Fruit fly (Drosophila melanogaster) whole organism, embryonic: Measurements from ENCODE around the gene CG7519.
A peak's percentile ranks its signal among the peaks of the same experiment; 100 is the strongest.

Experiments
- Antp ChIP-seq: fragments of 200-800 bp; sonication (Bioruptor generic); optimal IDR thresholded peaks from 3 replicates; lab custom pipeline; 2016; ENCODE audit warnings: missing biosample characterization, missing genetic modification characterization
- B-H2 ChIP-seq: fragments of 200-800 bp; sonication (Bioruptor generic); optimal IDR thresholded peaks from 2 replicates; lab custom pipeline; 2018; ENCODE audit warnings: missing biosample characterization, mild to moderate bottlenecking, missing genetic modification characterization
- Bteb2 ChIP-seq: fragments of 200-800 bp; sonication (Bioruptor generic); optimal IDR thresholded peaks from 2 replicates; lab custom pipeline; 2016; ENCODE audit warnings: missing biosample characterization, missing genetic modification characterization
- CG10366 ChIP-seq: fragments of 200-800 bp; sonication (Bioruptor generic); IDR thresholded peaks from 2 replicates; pipeline ENCODE4 v1.3.6; 2022; ENCODE audit warnings: missing biosample characterization, missing genetic modification characterization
- CG10543 ChIP-seq: fragments of 200-800 bp; sonication (Bioruptor generic); optimal IDR thresholded peaks from 3 replicates; lab custom pipeline; 2017; ENCODE audit warnings: missing biosample characterization, mild to moderate bottlenecking, missing genetic modification characterization, moderate library complexity
- CG10565 ChIP-seq: fragments of 200-800 bp; sonication (Bioruptor generic); optimal IDR thresholded peaks from 3 replicates; lab custom pipeline; 2016; ENCODE audit warnings: missing biosample characterization, mild to moderate bottlenecking, missing genetic modification characterization
- CG11723 ChIP-seq: fragments of 200-800 bp; sonication (Bioruptor generic); optimal IDR thresholded peaks from 2 replicates; lab custom pipeline; 2017; ENCODE audit warnings: missing biosample characterization, mild to moderate bottlenecking, missing genetic modification characterization
- CG12236 ChIP-seq: fragments of 200-800 bp; sonication (Bioruptor generic); optimal IDR thresholded peaks from 2 replicates; lab custom pipeline; 2016; ENCODE audit warnings: missing biosample characterization, missing genetic modification characterization
- CG14667 ChIP-seq: fragments of 200-800 bp; sonication (Bioruptor generic); IDR thresholded peaks from 2 replicates; pipeline ENCODE4 v1.3.6; 2022; ENCODE audit warnings: missing biosample characterization, missing genetic modification characterization
- CG15269 ChIP-seq: fragments of 200-800 bp; sonication (Bioruptor generic); optimal IDR thresholded peaks from 2 replicates; lab custom pipeline; 2018; ENCODE audit warnings: missing biosample characterization, mild to moderate bottlenecking, missing genetic modification characterization, moderate library complexity
- CG15601 ChIP-seq: fragments of 200-800 bp; sonication (Bioruptor generic); optimal IDR thresholded peaks from 3 replicates; lab custom pipeline; 2019; ENCODE audit warnings: missing biosample characterization, mild to moderate bottlenecking, missing genetic modification characterization, moderate library complexity
- CG1603 ChIP-seq: fragments of 200-800 bp; sonication (Bioruptor generic); optimal IDR thresholded peaks from 2 replicates; lab custom pipeline; 2019; ENCODE audit warnings: missing biosample characterization, mild to moderate bottlenecking, missing genetic modification characterization, moderate library complexity
- CG16863 ChIP-seq: fragments of 200-800 bp; sonication (Bioruptor generic); optimal IDR thresholded peaks from 3 replicates; lab custom pipeline; 2016; ENCODE audit warnings: missing biosample characterization, missing genetic modification characterization
- CG1792 ChIP-seq: fragments of 200-800 bp; sonication (Bioruptor generic); optimal IDR thresholded peaks from 2 replicates; lab custom pipeline; 2016; ENCODE audit warnings: missing biosample characterization, missing genetic modification characterization
- CG2199 ChIP-seq: fragments of 200-800 bp; sonication (Bioruptor generic); IDR thresholded peaks from 3 replicates; pipeline ENCODE4 v1.3.6; 2022; ENCODE audit warnings: missing biosample characterization, missing genetic modification characterization
- CG2678 ChIP-seq: fragments of 200-800 bp; sonication (Bioruptor generic); optimal IDR thresholded peaks from 3 replicates; lab custom pipeline; 2019; ENCODE audit warnings: missing biosample characterization, mild to moderate bottlenecking, missing genetic modification characterization, moderate library complexity
- CG31388 ChIP-seq: fragments of 200-800 bp; sonication (Bioruptor generic); optimal IDR thresholded peaks from 2 replicates; lab custom pipeline; 2016; ENCODE audit warnings: missing biosample characterization, missing genetic modification characterization
- CG31441 ChIP-seq: fragments of 200-800 bp; sonication (Bioruptor generic); IDR thresholded peaks from 2 replicates; pipeline ENCODE4 v1.3.6; 2022; ENCODE audit warnings: missing biosample characterization, missing genetic modification characterization
- CG6854 ChIP-seq: fragments of 200-800 bp; sonication (Bioruptor generic); optimal IDR thresholded peaks from 3 replicates; lab custom pipeline; 2017; ENCODE audit warnings: missing biosample characterization, mild to moderate bottlenecking, missing genetic modification characterization
- CG7357 ChIP-seq: fragments of 200-800 bp; sonication (Bioruptor generic); IDR thresholded peaks from 3 replicates; pipeline ENCODE4 v1.3.6; 2022; ENCODE audit warnings: missing biosample characterization, missing genetic modification characterization
- CG8765 ChIP-seq: fragments of 200-800 bp; sonication (Bioruptor generic); IDR thresholded peaks from 2 replicates; pipeline ENCODE4 v1.3.6; 2022; ENCODE audit warnings: missing biosample characterization, missing genetic modification characterization
- CG8944 ChIP-seq: fragments of 200-800 bp; sonication (Bioruptor generic); optimal IDR thresholded peaks from 3 replicates; lab custom pipeline; 2016; ENCODE audit warnings: missing biosample characterization, missing genetic modification characterization
- CG9876 ChIP-seq: fragments of 200-800 bp; sonication (Bioruptor generic); optimal IDR thresholded peaks from 2 replicates; lab custom pipeline; 2016; ENCODE audit warnings: missing biosample characterization, missing genetic modification characterization
- CHES-1-like ChIP-seq: fragments of 200-800 bp; sonication (Bioruptor generic); optimal IDR thresholded peaks from 2 replicates; lab custom pipeline; 2016; ENCODE audit warnings: missing biosample characterization, missing genetic modification characterization
- Eip74EF ChIP-seq, 2 experiments: fragments of 200-800 bp in 1 of 2; fragments of >200 bp in 1 of 2; sonication (Bioruptor generic) in 1 of 2; optimal IDR thresholded peaks; 2 replicates each; lab custom pipeline; 2017 to 2019; ENCODE audit warnings: missing biosample characterization in 2 of 2, missing genetic modification characterization in 2 of 2, mild to moderate bottlenecking in 1 of 2, moderate library complexity in 1 of 2
- Ets65A ChIP-seq: fragments of 200-800 bp; sonication (Bioruptor generic); peaks from one replicate; lab custom pipeline; 2016; ENCODE audit warnings: missing biosample characterization, missing genetic modification characterization
- Fer3 ChIP-seq: fragments of 200-800 bp; sonication (Bioruptor generic); optimal IDR thresholded peaks from 2 replicates; lab custom pipeline; 2018; ENCODE audit warnings: missing biosample characterization, mild to moderate bottlenecking, missing genetic modification characterization, moderate library complexity
- Hr3 ChIP-seq: fragments of 200-800 bp; sonication (Bioruptor generic); optimal IDR thresholded peaks from 3 replicates; lab custom pipeline; 2016; ENCODE audit warnings: missing biosample characterization, missing genetic modification characterization
- MBD-R2 ChIP-seq: fragments of 200-800 bp; sonication (Bioruptor generic); IDR thresholded peaks from 2 replicates; pipeline ENCODE4 v1.3.6; 2022; ENCODE audit warnings: missing biosample characterization, missing genetic modification characterization
- MESR4 ChIP-seq: fragments of 200-800 bp; sonication (Bioruptor generic); optimal IDR thresholded peaks from 2 replicates; lab custom pipeline; 2018; ENCODE audit warnings: missing biosample characterization, mild to moderate bottlenecking, missing genetic modification characterization, moderate library complexity
- Med ChIP-seq: fragments of 200-800 bp; sonication (Bioruptor generic); peaks from one replicate; lab custom pipeline; 2016; ENCODE audit warnings: missing biosample characterization, missing genetic modification characterization, mild to moderate bottlenecking, inconsistent platforms, moderate library complexity
- Mrtf ChIP-seq: fragments of 200-800 bp; sonication (Bioruptor generic); IDR thresholded peaks from 3 replicates; pipeline ENCODE4 v1.3.6; 2022; ENCODE audit warnings: missing biosample characterization, missing genetic modification characterization
- NfI ChIP-seq: fragments of 200-800 bp; sonication (Bioruptor generic); optimal IDR thresholded peaks from 3 replicates; lab custom pipeline; 2018; ENCODE audit warnings: missing biosample characterization, mild to moderate bottlenecking, missing genetic modification characterization, moderate library complexity
- ab ChIP-seq: fragments of 200-800 bp; sonication (Bioruptor generic); optimal IDR thresholded peaks from 2 replicates; lab custom pipeline; 2016; ENCODE audit warnings: missing biosample characterization, missing genetic modification characterization
- az2 ChIP-seq: fragments of 200-800 bp; sonication (Bioruptor generic); optimal IDR thresholded peaks from 3 replicates; lab custom pipeline; 2016; ENCODE audit warnings: missing biosample characterization, missing genetic modification characterization
- btn ChIP-seq: fragments of 200-800 bp; sonication (Bioruptor generic); optimal IDR thresholded peaks from 2 replicates; lab custom pipeline; 2016; ENCODE audit warnings: missing biosample characterization, missing genetic modification characterization
- crol ChIP-seq: fragments of 200-800 bp; sonication (Bioruptor generic); IDR thresholded peaks from 2 replicates; pipeline ENCODE4 v1.3.6; 2022; ENCODE audit warnings: missing biosample characterization, missing genetic modification characterization
- dpn ChIP-seq, 2 experiments: fragments of 200-800 bp; sonication (Bioruptor generic); optimal IDR thresholded peaks; 3 replicates each; lab custom pipeline; 2016; ENCODE audit warnings: missing biosample characterization in 2 of 2, missing genetic modification characterization in 2 of 2
- ftz-f1 ChIP-seq: fragments of 200-800 bp; sonication (Bioruptor generic); optimal IDR thresholded peaks from 2 replicates; lab custom pipeline; 2016; ENCODE audit warnings: missing biosample characterization, missing genetic modification characterization
- gem ChIP-seq: fragments of 200-800 bp; sonication (Bioruptor generic); optimal IDR thresholded peaks from 2 replicates; lab custom pipeline; 2019; ENCODE audit warnings: missing biosample characterization, mild to moderate bottlenecking, missing genetic modification characterization, moderate library complexity
- grn ChIP-seq: fragments of 200-800 bp; sonication (Bioruptor generic); optimal IDR thresholded peaks from 3 replicates; lab custom pipeline; 2017; ENCODE audit warnings: missing biosample characterization, missing genetic modification characterization
- klu ChIP-seq: fragments of 200-800 bp; sonication (Bioruptor generic); IDR thresholded peaks from 2 replicates; pipeline ENCODE4 v1.3.6; 2022; ENCODE audit warnings: missing biosample characterization, missing genetic modification characterization
- knrl ChIP-seq: fragments of 200-800 bp; sonication (Bioruptor generic); IDR thresholded peaks from 3 replicates; pipeline ENCODE4 v1.3.6; 2022; ENCODE audit warnings: missing biosample characterization, missing genetic modification characterization; ENCODE audit not compliant: partially characterized antibody
- psq ChIP-seq: fragments of 200-800 bp; sonication (Bioruptor generic); optimal IDR thresholded peaks from 2 replicates; lab custom pipeline; 2017; ENCODE audit warnings: missing biosample characterization, missing genetic modification characterization
- slou ChIP-seq: fragments of 200-800 bp; sonication (Bioruptor generic); optimal IDR thresholded peaks from 3 replicates; lab custom pipeline; 2016; ENCODE audit warnings: missing biosample characterization, missing genetic modification characterization
- sob ChIP-seq: fragments of 200-800 bp; sonication (Bioruptor generic); IDR thresholded peaks from 2 replicates; pipeline ENCODE4 v1.3.6; 2022; ENCODE audit warnings: missing biosample characterization, missing genetic modification characterization
- tap ChIP-seq: fragments of 200-800 bp; optimal IDR thresholded peaks from 3 replicates; lab custom pipeline; 2019; ENCODE audit warnings: missing biosample characterization, mild to moderate bottlenecking, missing genetic modification characterization, moderate library complexity
- vfl ChIP-seq: fragments of 200-800 bp; sonication (Bioruptor generic); optimal IDR thresholded peaks from 2 replicates; lab custom pipeline; 2016; ENCODE audit warnings: missing biosample characterization, missing genetic modification characterization
- vnd ChIP-seq: fragments of 200-800 bp; sonication (Bioruptor generic); IDR thresholded peaks from 3 replicates; pipeline ENCODE4 v1.3.6; 2022; ENCODE audit warnings: missing biosample characterization, missing genetic modification characterization; ENCODE audit not compliant: partially characterized antibody
- vvl ChIP-seq: fragments of 200-800 bp; sonication (Bioruptor generic); IDR thresholded peaks from 2 replicates; pipeline ENCODE4 v1.3.6; 2022; ENCODE audit warnings: missing biosample characterization, missing genetic modification characterization
- wdn ChIP-seq: fragments of 200-800 bp; sonication (Bioruptor generic); IDR thresholded peaks from 2 replicates; pipeline ENCODE4 v1.3.6; 2022; ENCODE audit warnings: missing biosample characterization, missing genetic modification characterization

CG7519 gene

DNA sequence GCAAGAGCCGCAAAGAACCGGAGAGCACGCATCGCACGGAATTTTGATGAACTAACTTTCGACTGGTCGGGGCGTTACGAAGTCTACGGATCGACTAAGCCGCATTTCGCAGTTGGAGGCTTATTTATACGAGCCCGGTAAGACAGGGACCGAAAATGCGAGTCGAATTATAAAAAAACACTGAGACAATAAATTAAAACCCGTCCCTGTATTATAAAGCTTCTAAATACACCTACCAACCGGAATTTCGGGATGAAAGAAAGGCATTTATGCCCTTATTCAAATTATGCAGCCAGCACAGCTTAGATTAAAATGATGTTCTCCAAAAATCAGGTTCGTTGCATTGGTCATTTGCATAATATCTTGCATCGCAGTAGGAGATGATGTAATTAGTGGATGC lies 48.2 kb upstream of the CG7519 start, which contains the start of gene Alp1:
TSS of gene Alp1 (minus strand) at position 101 of the 400 bp plus-strand sequence.
- no peak for TF ChIP-seq btn (GFP tag; lab: Kevin White, UChicago)
- TF ChIP-seq Bteb2: no peak
- no peak for TF ChIP-seq CG6854 (GFP tag; lab: Kevin White, UChicago)
- TF ChIP-seq Ets65A (GFP tag; lab: Kevin White, UChicago): peak; percentile 86
- no peak for TF ChIP-seq CG14667 (GFP tag; lab: Robert Waterston, UW)
- TF ChIP-seq CG10366: no peak
- TF ChIP-seq Hr3: no peak
- TF ChIP-seq CG2199 (GFP tag; lab: Robert Waterston, UW): 0 out of 3 replicates have a peak, but pooled peaks have one; percentile 28
- TF ChIP-seq psq (GFP tag; lab: Kevin White, UChicago): no peak
- TF ChIP-seq Antp (GFP tag; lab: Kevin White, UChicago): no peak
- peak; percentile 69 for TF ChIP-seq Med (GFP tag; lab: Kevin White, UChicago)
- TF ChIP-seq CG8944 (GFP tag; lab: Kevin White, UChicago): no peak
- TF ChIP-seq vvl (GFP tag; lab: Robert Waterston, UW): 0 out of 2 replicates have a peak, but pooled peaks have one; percentile 23
- TF ChIP-seq CG2678 (tag; lab: Kevin White, UChicago): no peak
- TF ChIP-seq CG10543 (GFP tag; lab: Kevin White, UChicago): no peak
- TF ChIP-seq, all 482 proteins: peak for 4

DNA sequence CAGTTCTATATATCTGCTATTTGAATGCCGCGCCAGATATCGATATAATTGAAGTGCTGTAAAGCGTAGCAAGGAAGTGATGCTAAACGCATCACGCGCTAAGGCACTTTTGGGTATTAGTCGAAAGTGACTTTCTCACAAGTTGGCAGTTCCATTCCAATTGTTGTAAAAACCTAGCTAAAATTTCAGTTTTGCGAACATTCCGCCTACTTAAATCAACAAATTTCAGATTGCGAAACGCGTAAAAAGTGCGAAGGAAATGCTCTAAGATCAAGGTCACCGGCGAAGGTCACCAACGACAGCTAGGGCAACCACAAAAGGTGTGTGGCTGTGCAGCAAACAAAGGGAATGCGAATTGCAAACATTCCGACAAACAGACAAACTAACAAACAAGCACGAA lies 47.2 kb upstream of the CG7519 start, which contains the start of gene Syx7:
TSS of gene Syx7 (plus strand) at position 131 of the 400 bp plus-strand sequence.
- peak; percentile 41 for TF ChIP-seq B-H2 (GFP tag; lab: Kevin White, UChicago)
- TF ChIP-seq CG7357 (GFP tag; lab: Robert Waterston, UW): no peak
- TF ChIP-seq CG1792 (GFP tag; lab: Kevin White, UChicago): no peak
- no peak for TF ChIP-seq klu (GFP tag; lab: Robert Waterston, UW)
- no peak for TF ChIP-seq CG16863
- no peak for TF ChIP-seq az2
- peak; percentile 36 for TF ChIP-seq vfl
- TF ChIP-seq dpn (GFP tag; optimal IDR thresholded peaks at IDR 0.05; lab: Kevin White, UChicago): peak; percentile 33 to 38
- TF ChIP-seq Mrtf (GFP tag; lab: Robert Waterston, UW): no peak
- TF ChIP-seq knrl (GFP tag; lab: Robert Waterston, UW): peak; percentile 51; the same call in 1 of the 3 replicates
- no peak for TF ChIP-seq CG31441
- TF ChIP-seq slou (GFP tag; lab: Kevin White, UChicago): no peak
- no peak for TF ChIP-seq gem (tag; lab: Kevin White, UChicago)
- no peak for TF ChIP-seq grn
- no peak for TF ChIP-seq CG8765 (GFP tag; lab: Robert Waterston, UW)
- TF ChIP-seq CG9876 (GFP tag; lab: Kevin White, UChicago): no peak
- peak; percentile 76 for TF ChIP-seq sob (GFP tag; lab: Robert Waterston, UW)
- no peak for TF ChIP-seq CG10565 (GFP tag; lab: Kevin White, UChicago)
- TF ChIP-seq MESR4: peak; percentile 82
- no peak for TF ChIP-seq wdn (GFP tag; lab: Robert Waterston, UW)
- no peak for TF ChIP-seq ab (GFP tag; lab: Kevin White, UChicago)
- TF ChIP-seq CG31388 (GFP tag; lab: Kevin White, UChicago): no peak
- TF ChIP-seq CHES-1-like (GFP tag; lab: Kevin White, UChicago): peak; percentile 63
- no peak for TF ChIP-seq CG12236 (GFP tag; lab: Kevin White, UChicago)
- no peak for TF ChIP-seq CG11723 (GFP tag; lab: Kevin White, UChicago)
- TF ChIP-seq CG15601 (tag; lab: Kevin White, UChicago): peak; percentile 24
- no peak for TF ChIP-seq CG15269 (tag; lab: Kevin White, UChicago)
- TF ChIP-seq Fer3: no peak
- peak; percentile 1 for TF ChIP-seq NfI
- TF ChIP-seq CG1603 (tag; lab: Kevin White, UChicago): peak; percentile 71
- no peak for TF ChIP-seq crol (GFP tag; lab: Robert Waterston, UW)
- TF ChIP-seq MBD-R2 (GFP tag; lab: Robert Waterston, UW): peak; percentile 81
- peak; percentile 84 for TF ChIP-seq ftz-f1 (GFP tag; lab: Kevin White, UChicago)
- no peak for TF ChIP-seq Eip74EF (GFP tag; optimal IDR thresholded peaks at IDR 0.05; lab: Kevin White, UChicago)
- no peak for TF ChIP-seq tap (tag; lab: Kevin White, UChicago)
- TF ChIP-seq vnd (GFP tag; lab: Robert Waterston, UW): no peak
